Fruit fly (Drosophila melanogaster): Measurements from ENCODE around the gene CG6340.

CG6340 gene

dm6 chrX:15482236-15482660, at the start of gene CG6340:
TSS of gene CG6340 (plus strand) at chrX:15482374.
- TF ChIP-seq h (optimal IDR thresholded peaks at IDR 0.05) (no peak), psq (optimal IDR thresholded peaks at IDR 0.05) (no peak), ttk (optimal IDR thresholded peaks at IDR 0.05) (no peak), Sin3A (optimal IDR thresholded peaks at IDR 0.05) (no peak), Myc (optimal IDR thresholded peaks at IDR 0.05) (no peak), insv (optimal IDR thresholded peaks at IDR 0.05) (no peak)

dm6 chrX:15441245-15441644, 40.9 kb upstream of the CG6340 start, which contains the start of gene Cngl:
TSS of gene Cngl (minus strand) at chrX:15441252.
- no peak for TF ChIP-seq ttk (optimal IDR thresholded peaks at IDR 0.05)
- no peak for TF ChIP-seq Sin3A (optimal IDR thresholded peaks at IDR 0.05)
- no peak for TF ChIP-seq h (optimal IDR thresholded peaks at IDR 0.05)

dm6 chrX:15443502-15443901, 38.7 kb upstream of the CG6340 start:
- TF ChIP-seq Sin3A (optimal IDR thresholded peaks at IDR 0.05) (no peak), ttk (optimal IDR thresholded peaks at IDR 0.05) (no peak), insv (optimal IDR thresholded peaks at IDR 0.05) (no peak), Myc (optimal IDR thresholded peaks at IDR 0.05) (no peak), h (optimal IDR thresholded peaks at IDR 0.05) (no peak), psq (optimal IDR thresholded peaks at IDR 0.05) (no peak)

dm6 chrX:15448136-15448535, 34.0 kb upstream of the CG6340 start:
- TF ChIP-seq Myc (optimal IDR thresholded peaks at IDR 0.05) = no peak

- no peak for TF ChIP-seq Myc (optimal IDR thresholded peaks at IDR 0.05)
Measured at dm6 chrX:15448809-15449208, 33.4 kb upstream of the CG6340 start.

dm6 chrX:15449490-15450326, 32.5 kb upstream of the CG6340 start, which contains the start of the genes Scamp and Ahcy:
TSS of gene Scamp (minus strand) at chrX:15449883.
TSS of gene Ahcy (plus strand) at chrX:15450261.
- no peak for TF ChIP-seq psq (optimal IDR thresholded peaks at IDR 0.05)
- no peak for TF ChIP-seq insv (optimal IDR thresholded peaks at IDR 0.05)
- no peak for TF ChIP-seq ttk (optimal IDR thresholded peaks at IDR 0.05)
- TF ChIP-seq Sin3A (optimal IDR thresholded peaks at IDR 0.05) = no peak
- TF ChIP-seq Myc (optimal IDR thresholded peaks at IDR 0.05) = no peak
- TF ChIP-seq h (optimal IDR thresholded peaks at IDR 0.05) = no peak

dm6 chrX:15450327-15450644, 31.9 kb upstream of the CG6340 start:
- no peak for TF ChIP-seq h (optimal IDR thresholded peaks at IDR 0.05)
- TF ChIP-seq psq (optimal IDR thresholded peaks at IDR 0.05) = no peak
- no peak for TF ChIP-seq Myc (optimal IDR thresholded peaks at IDR 0.05)
- TF ChIP-seq insv (optimal IDR thresholded peaks at IDR 0.05) = no peak
- no peak for TF ChIP-seq Sin3A (optimal IDR thresholded peaks at IDR 0.05)
- TF ChIP-seq ttk (optimal IDR thresholded peaks at IDR 0.05) = no peak

- TF ChIP-seq psq (optimal IDR thresholded peaks at IDR 0.05) = no peak
- TF ChIP-seq insv (optimal IDR thresholded peaks at IDR 0.05) = no peak
- no peak for TF ChIP-seq Myc (optimal IDR thresholded peaks at IDR 0.05)
- no peak for TF ChIP-seq h (optimal IDR thresholded peaks at IDR 0.05)
- no peak for TF ChIP-seq Sin3A (optimal IDR thresholded peaks at IDR 0.05)
- no peak for TF ChIP-seq ttk (optimal IDR thresholded peaks at IDR 0.05)
Measured at dm6 chrX:15453121-15453520, 29.1 kb upstream of the CG6340 start, which contains the start of gene CG11655. TSS of gene CG11655 (plus strand) at chrX:15453471.

- TF ChIP-seq psq (optimal IDR thresholded peaks at IDR 0.05) = no peak
- TF ChIP-seq insv (optimal IDR thresholded peaks at IDR 0.05) = peak; percentile 87
- TF ChIP-seq h (optimal IDR thresholded peaks at IDR 0.05) = no peak
- TF ChIP-seq ttk (optimal IDR thresholded peaks at IDR 0.05) = no peak
- TF ChIP-seq Myc (optimal IDR thresholded peaks at IDR 0.05) = no peak
- TF ChIP-seq Sin3A (optimal IDR thresholded peaks at IDR 0.05) = no peak
Measured at dm6 chrX:15462436-15462857, 19.7 kb upstream of the CG6340 start, which contains the start of the genes shtd, CG6294 and CG6299. TSS of gene shtd (minus strand) at chrX:15462441. TSS of gene CG6294 (plus strand) at chrX:15462722. TSS of gene CG6299 (plus strand) at chrX:15462722.

- TF ChIP-seq Myc (optimal IDR thresholded peaks at IDR 0.05) (no peak), psq (optimal IDR thresholded peaks at IDR 0.05) (no peak), Sin3A (optimal IDR thresholded peaks at IDR 0.05) (no peak), h (optimal IDR thresholded peaks at IDR 0.05) (no peak), ttk (optimal IDR thresholded peaks at IDR 0.05) (no peak), insv (optimal IDR thresholded peaks at IDR 0.05) (no peak)
Measured at dm6 chrX:15464531-15464930, 17.6 kb upstream of the CG6340 start.

dm6 chrX:15465410-15465809, 16.8 kb upstream of the CG6340 start:
- TF ChIP-seq ttk (optimal IDR thresholded peaks at IDR 0.05) = no peak
- no peak for TF ChIP-seq psq (optimal IDR thresholded peaks at IDR 0.05)
- no peak for TF ChIP-seq insv (optimal IDR thresholded peaks at IDR 0.05)
- TF ChIP-seq Sin3A (optimal IDR thresholded peaks at IDR 0.05) = no peak
- TF ChIP-seq h (optimal IDR thresholded peaks at IDR 0.05) = no peak
- no peak for TF ChIP-seq Myc (optimal IDR thresholded peaks at IDR 0.05)

dm6 chrX:15467402-15467941, 14.7 kb upstream of the CG6340 start, which contains the start of the genes CG15642 and CG15641:
TSS of gene CG15642 (minus strand) at chrX:15467757.
TSS of gene CG15641 (plus strand) at chrX:15467891.
- TF ChIP-seq Sin3A (optimal IDR thresholded peaks at IDR 0.05) (no peak), psq (optimal IDR thresholded peaks at IDR 0.05) (no peak), insv (optimal IDR thresholded peaks at IDR 0.05) (no peak), h (optimal IDR thresholded peaks at IDR 0.05) (no peak), Myc (optimal IDR thresholded peaks at IDR 0.05) (no peak), ttk (optimal IDR thresholded peaks at IDR 0.05) (no peak)

- no peak for TF ChIP-seq ttk (optimal IDR thresholded peaks at IDR 0.05)
- TF ChIP-seq Sin3A (optimal IDR thresholded peaks at IDR 0.05) = no peak
- no peak for TF ChIP-seq psq (optimal IDR thresholded peaks at IDR 0.05)
- TF ChIP-seq Myc (optimal IDR thresholded peaks at IDR 0.05) = no peak
Measured at dm6 chrX:15471904-15472303, 10.3 kb upstream of the CG6340 start, which contains the start of the genes Grip128 and Alg14. TSS of gene Grip128 (minus strand) at chrX:15472119. TSS of gene Alg14 (plus strand) at chrX:15472164.
